Fruit fly (Drosophila melanogaster): Measurements from ENCODE around the gene scu.

Gene scu

DNA sequence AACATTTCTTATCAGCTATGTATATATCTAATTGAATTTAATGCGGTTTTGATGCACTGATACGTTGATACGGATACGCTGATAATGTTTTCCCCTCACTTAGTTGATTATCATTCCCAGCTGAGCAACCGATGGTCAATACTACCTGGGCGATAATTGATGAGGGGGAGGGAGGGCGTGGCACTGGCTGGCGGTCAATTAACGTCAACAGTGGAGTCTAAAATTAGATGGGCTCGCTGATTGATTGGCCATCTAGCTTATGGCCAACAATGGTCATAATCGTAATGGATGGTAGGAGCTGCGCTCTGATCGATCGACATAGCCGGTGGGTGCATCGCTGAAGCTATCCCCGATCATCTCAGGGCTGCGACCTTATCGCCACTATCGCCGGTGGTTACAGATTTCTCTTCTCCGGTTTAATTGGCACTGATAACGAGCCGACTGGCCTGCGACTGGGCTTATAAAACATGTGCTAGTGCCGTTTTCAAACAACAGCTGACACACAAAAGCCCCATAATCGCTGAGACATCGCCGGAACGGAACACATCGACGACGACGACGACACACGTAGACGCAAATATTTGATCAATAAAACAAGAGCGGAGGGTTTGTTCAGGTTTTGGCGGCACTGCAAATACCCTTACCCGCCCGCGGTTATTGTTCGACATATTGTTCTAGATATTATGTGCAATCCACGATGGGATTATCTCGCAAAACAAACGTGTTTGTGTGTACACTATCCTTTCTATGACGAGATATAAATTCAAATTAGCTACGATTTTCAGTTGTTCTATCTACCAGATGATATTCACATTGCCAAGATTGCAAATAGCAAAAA lies 7.3 kb upstream of the scu start:
- TF ChIP-seq cnc (optimal IDR thresholded peaks at IDR 0.05) (no peak), CG5204 (GFP tag; optimal IDR thresholded peaks at IDR 0.05) (no peak), ovo (GFP tag; optimal IDR thresholded peaks at IDR 0.05) (no peak), pad (GFP tag; optimal IDR thresholded peaks at IDR 0.05) (no peak), Crg-1 (GFP tag; optimal IDR thresholded peaks at IDR 0.05) (no peak), bab1 (GFP tag; optimal IDR thresholded peaks at IDR 0.05) (peak; percentile 11), CG33017 (tag; optimal IDR thresholded peaks at IDR 0.05) (no peak), CG7045 (GFP tag; optimal IDR thresholded peaks at IDR 0.05) (no peak), tj (GFP tag; optimal IDR thresholded peaks at IDR 0.05) (peak; percentile 7), CG11617 (GFP tag; optimal IDR thresholded peaks at IDR 0.05) (peak; percentile 22), CG1620 (GFP tag; optimal IDR thresholded peaks at IDR 0.05) (no peak), kay (GFP tag; ENCODE audit: borderline replicate concordance) (no peak), cic (GFP tag; optimal IDR thresholded peaks at IDR 0.05) (peak; percentile 1), CG12768 (GFP tag; optimal IDR thresholded peaks at IDR 0.05) (no peak), Clk (GFP tag; optimal IDR thresholded peaks at IDR 0.05) (no peak), toe (GFP tag; optimal IDR thresholded peaks at IDR 0.05) (no peak), CG14711 (tag; optimal IDR thresholded peaks at IDR 0.05) (no peak), Hr96 (GFP tag; optimal IDR thresholded peaks at IDR 0.05) (no peak), Mnt (GFP tag; optimal IDR thresholded peaks at IDR 0.05) (peak; percentile 57), CG7101 (tag; optimal IDR thresholded peaks at IDR 0.05) (peak; percentile 37)

DNA sequence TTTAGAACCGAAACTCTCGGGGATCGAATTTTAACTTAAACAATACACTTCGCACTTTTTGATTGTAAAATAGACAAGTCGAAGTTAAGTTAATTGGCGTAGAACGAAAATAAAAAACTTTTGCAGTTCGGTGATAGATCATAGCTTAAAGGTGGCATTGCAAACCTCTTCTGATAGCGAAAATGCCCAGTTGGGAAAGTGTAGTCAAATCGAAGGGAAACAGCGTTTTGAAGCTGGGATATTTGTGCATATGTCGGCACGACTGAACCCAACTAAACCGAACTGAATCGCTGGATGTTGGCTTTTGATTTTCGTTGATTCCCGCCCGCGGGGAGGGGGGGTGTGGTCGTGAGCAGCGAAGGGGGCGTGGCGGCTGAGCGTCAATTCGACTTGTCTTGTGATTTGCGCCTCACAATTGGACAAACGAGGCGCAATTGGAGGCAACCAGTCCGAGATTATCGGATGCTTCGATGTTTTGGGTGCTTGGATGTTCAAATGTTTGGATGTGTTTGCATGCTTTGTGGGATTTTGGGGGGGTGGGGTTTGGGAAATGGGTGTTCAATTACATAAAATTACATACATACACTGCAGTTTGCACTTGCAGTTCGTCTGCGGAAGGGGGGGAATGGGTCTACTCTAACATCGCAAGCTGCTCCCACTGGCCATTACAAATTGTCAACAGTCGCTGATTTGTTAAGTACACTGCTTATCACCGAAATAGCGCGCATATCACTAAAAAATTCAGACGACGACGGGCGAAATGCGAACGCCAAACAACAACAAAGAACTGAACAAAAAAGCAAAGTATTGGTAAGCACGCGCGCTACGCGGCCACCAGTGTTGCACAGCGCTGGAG lies 6.2 kb upstream of the scu start:
- TF ChIP-seq tj (GFP tag; optimal IDR thresholded peaks at IDR 0.05): peak; percentile 46
- no peak for TF ChIP-seq CG5204 (GFP tag; optimal IDR thresholded peaks at IDR 0.05)
- TF ChIP-seq CG1620 (GFP tag; optimal IDR thresholded peaks at IDR 0.05): no peak
- no peak for TF ChIP-seq CG7045 (GFP tag; optimal IDR thresholded peaks at IDR 0.05)

dm6 chrX:18085470-18085797 lies 5.6 kb upstream of the scu start, which contains the start of gene Ada3:
TSS of gene Ada3 (plus strand) at chrX:18085761.
- TF ChIP-seq CG1620 (GFP tag; optimal IDR thresholded peaks at IDR 0.05) (peak; percentile 78), tj (GFP tag; optimal IDR thresholded peaks at IDR 0.05) (peak; percentile 33), bab1 (GFP tag; optimal IDR thresholded peaks at IDR 0.05) (peak; percentile 63), CG7045 (GFP tag; optimal IDR thresholded peaks at IDR 0.05) (peak; percentile 57), CG11617 (GFP tag; optimal IDR thresholded peaks at IDR 0.05) (peak; percentile 84), CG33017 (tag; optimal IDR thresholded peaks at IDR 0.05) (peak; percentile 50), toe (GFP tag; optimal IDR thresholded peaks at IDR 0.05) (peak; percentile 83), Crg-1 (GFP tag; optimal IDR thresholded peaks at IDR 0.05) (peak; percentile 83), CG5204 (GFP tag; optimal IDR thresholded peaks at IDR 0.05) (peak; percentile 70), kay (GFP tag; ENCODE audit: borderline replicate concordance) (no peak), CG14711 (tag; optimal IDR thresholded peaks at IDR 0.05) (peak; percentile 67), cnc (optimal IDR thresholded peaks at IDR 0.05) (no peak), Clk (GFP tag; optimal IDR thresholded peaks at IDR 0.05) (peak; percentile 32), pad (GFP tag; optimal IDR thresholded peaks at IDR 0.05) (peak; percentile 74), Hr96 (GFP tag; optimal IDR thresholded peaks at IDR 0.05) (peak; percentile 86), ovo (GFP tag; optimal IDR thresholded peaks at IDR 0.05) (peak; percentile 78), CG12768 (GFP tag; optimal IDR thresholded peaks at IDR 0.05) (peak; percentile 35), Mnt (GFP tag; optimal IDR thresholded peaks at IDR 0.05) (peak; percentile 96), cic (GFP tag; optimal IDR thresholded peaks at IDR 0.05) (peak; percentile 61), CG7101 (tag; optimal IDR thresholded peaks at IDR 0.05) (peak; percentile 85)

DNA sequence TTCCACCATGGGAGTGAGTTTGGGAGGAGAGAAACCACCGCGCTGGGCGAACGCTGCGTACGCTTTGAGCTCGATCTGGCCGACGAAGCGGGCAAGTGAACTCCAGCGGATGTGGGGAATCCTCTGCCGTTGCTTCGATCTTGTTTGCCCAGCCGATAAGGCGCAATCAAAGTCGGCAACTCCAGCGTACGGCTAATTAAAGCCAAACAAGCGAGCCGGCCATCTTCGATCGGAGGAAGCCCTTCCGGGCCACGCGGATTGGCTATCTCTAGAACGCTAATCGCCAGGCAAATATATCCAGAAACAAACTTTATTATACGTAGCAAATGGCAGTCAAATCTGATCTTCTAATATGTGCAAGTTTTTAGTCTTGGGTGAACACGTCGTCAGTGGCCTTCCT lies 2.6 kb upstream of the scu start, which contains the start of gene CG7536:
Gene CG7536 (minus strand): TSS at position 101 of the 400 bp plus-strand sequence.
- no peak for TF ChIP-seq cic (GFP tag; optimal IDR thresholded peaks at IDR 0.05)
- no peak for TF ChIP-seq Clk (GFP tag; optimal IDR thresholded peaks at IDR 0.05)
- no peak for TF ChIP-seq CG11617 (GFP tag; optimal IDR thresholded peaks at IDR 0.05)
- TF ChIP-seq CG5204 (GFP tag; optimal IDR thresholded peaks at IDR 0.05): no peak
- no peak for TF ChIP-seq CG12768 (GFP tag; optimal IDR thresholded peaks at IDR 0.05)
- no peak for TF ChIP-seq ovo (GFP tag; optimal IDR thresholded peaks at IDR 0.05)
- no peak for TF ChIP-seq kay (GFP tag; ENCODE audit: borderline replicate concordance)
- no peak for TF ChIP-seq CG14711 (tag; optimal IDR thresholded peaks at IDR 0.05)
- no peak for TF ChIP-seq tj (GFP tag; optimal IDR thresholded peaks at IDR 0.05)
- no peak for TF ChIP-seq CG1620 (GFP tag; optimal IDR thresholded peaks at IDR 0.05)
- TF ChIP-seq Hr96 (GFP tag; optimal IDR thresholded peaks at IDR 0.05): no peak
- TF ChIP-seq CG7101 (tag; optimal IDR thresholded peaks at IDR 0.05): no peak
- TF ChIP-seq toe (GFP tag; optimal IDR thresholded peaks at IDR 0.05): no peak
- TF ChIP-seq cnc (optimal IDR thresholded peaks at IDR 0.05): no peak
- no peak for TF ChIP-seq CG7045 (GFP tag; optimal IDR thresholded peaks at IDR 0.05)
- TF ChIP-seq CG33017 (tag; optimal IDR thresholded peaks at IDR 0.05): no peak
- TF ChIP-seq pad (GFP tag; optimal IDR thresholded peaks at IDR 0.05): no peak
- no peak for TF ChIP-seq Mnt (GFP tag; optimal IDR thresholded peaks at IDR 0.05)
- no peak for TF ChIP-seq Crg-1 (GFP tag; optimal IDR thresholded peaks at IDR 0.05)
- TF ChIP-seq bab1 (GFP tag; optimal IDR thresholded peaks at IDR 0.05): no peak

DNA sequence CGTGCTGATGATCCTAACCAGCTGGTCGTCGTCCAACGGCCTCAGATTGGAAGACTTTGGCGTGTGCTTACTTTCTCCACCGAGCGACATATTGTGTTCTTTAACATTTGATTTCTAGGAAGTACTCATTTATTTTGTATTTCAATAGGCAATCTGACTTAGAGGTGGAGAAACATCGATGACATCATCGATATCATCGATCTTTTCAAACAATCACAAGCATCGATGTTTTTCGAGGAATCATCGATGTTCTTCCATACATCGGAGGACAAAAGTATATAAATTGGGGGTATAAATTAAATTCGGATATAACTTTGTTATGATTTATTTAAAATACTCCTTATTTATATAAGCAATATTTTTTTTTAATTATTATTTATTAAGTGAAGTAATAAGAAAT lies 726 bp upstream of the scu start, which contains the start of gene Swt1:
Gene Swt1 (minus strand): TSS at position 177 of the 400 bp plus-strand sequence.
- TF ChIP-seq bab1 (GFP tag; optimal IDR thresholded peaks at IDR 0.05) (no peak), Hr96 (GFP tag; optimal IDR thresholded peaks at IDR 0.05) (no peak), Mnt (GFP tag; optimal IDR thresholded peaks at IDR 0.05) (no peak), CG7045 (GFP tag; optimal IDR thresholded peaks at IDR 0.05) (no peak), tj (GFP tag; optimal IDR thresholded peaks at IDR 0.05) (no peak), CG14711 (tag; optimal IDR thresholded peaks at IDR 0.05) (no peak), CG1620 (GFP tag; optimal IDR thresholded peaks at IDR 0.05) (no peak), Crg-1 (GFP tag; optimal IDR thresholded peaks at IDR 0.05) (no peak), cic (GFP tag; optimal IDR thresholded peaks at IDR 0.05) (no peak), CG12768 (GFP tag; optimal IDR thresholded peaks at IDR 0.05) (no peak), cnc (optimal IDR thresholded peaks at IDR 0.05) (no peak), ovo (GFP tag; optimal IDR thresholded peaks at IDR 0.05) (no peak), toe (GFP tag; optimal IDR thresholded peaks at IDR 0.05) (no peak), pad (GFP tag; optimal IDR thresholded peaks at IDR 0.05) (no peak), Clk (GFP tag; optimal IDR thresholded peaks at IDR 0.05) (no peak), kay (GFP tag; ENCODE audit: borderline replicate concordance) (no peak), CG11617 (GFP tag; optimal IDR thresholded peaks at IDR 0.05) (no peak), CG33017 (tag; optimal IDR thresholded peaks at IDR 0.05) (no peak)

Measured in whole organism, adult.